Fruit fly (Drosophila melanogaster): Measurements from ENCODE around the gene CG4822.

The CG4822 gene

dm6 chr2L:139610-140009, 18.1 kb upstream of the CG4822 start (continued):
- no peak for TF ChIP-seq gcm (GFP tag; optimal IDR thresholded peaks at IDR 0.05)
- TF ChIP-seq CG10654 (GFP tag; optimal IDR thresholded peaks at IDR 0.05): no peak
- peak; percentile 8 for TF ChIP-seq CG18599 (GFP tag; optimal IDR thresholded peaks at IDR 0.05)
- TF ChIP-seq CG12659 (GFP tag; optimal IDR thresholded peaks at IDR 0.05): no peak
- TF ChIP-seq CG11398 (GFP tag; optimal IDR thresholded peaks at IDR 0.05): no peak
- TF ChIP-seq trem (tag; optimal IDR thresholded peaks at IDR 0.05): no peak
- no peak for TF ChIP-seq CG9437 (GFP tag; optimal IDR thresholded peaks at IDR 0.05)
- no peak for TF ChIP-seq CG10565 (GFP tag; optimal IDR thresholded peaks at IDR 0.05)
- no peak for TF ChIP-seq Xbp1 (GFP tag; optimal IDR thresholded peaks at IDR 0.05)
- no peak for TF ChIP-seq CG15479 (GFP tag; optimal IDR thresholded peaks at IDR 0.05)
- no peak for TF ChIP-seq CG8281 (tag; optimal IDR thresholded peaks at IDR 0.05)
- TF ChIP-seq grn (GFP tag; optimal IDR thresholded peaks at IDR 0.05): peak; percentile 66
- TF ChIP-seq sisA (GFP tag; IDR thresholded peaks at IDR 0.05): no peak
- no peak for TF ChIP-seq Dip3 (GFP tag; optimal IDR thresholded peaks at IDR 0.05)
- TF ChIP-seq Meics (GFP tag; optimal IDR thresholded peaks at IDR 0.05): peak; percentile 19
- TF ChIP-seq Hmr (GFP tag; optimal IDR thresholded peaks at IDR 0.05): peak; percentile 41
- no peak for TF ChIP-seq fd64A (GFP tag; optimal IDR thresholded peaks at IDR 0.05)
- no peak for TF ChIP-seq CG11504 (tag; optimal IDR thresholded peaks at IDR 0.05)
- no peak for TF ChIP-seq CG8924 (tag; optimal IDR thresholded peaks at IDR 0.05)
- TF ChIP-seq sug (tag; optimal IDR thresholded peaks at IDR 0.05): peak; percentile 94
- no peak for TF ChIP-seq CG30020 (tag; optimal IDR thresholded peaks at IDR 0.05)
- TF ChIP-seq CG7357 (GFP tag; IDR thresholded peaks at IDR 0.05): no peak
- TF ChIP-seq TFAM (GFP tag; optimal IDR thresholded peaks at IDR 0.05): no peak
- peak; percentile 18 for TF ChIP-seq CG12769 (tag; optimal IDR thresholded peaks at IDR 0.05)
- no peak for TF ChIP-seq CG2202 (tag; optimal IDR thresholded peaks at IDR 0.05)
- no peak for TF ChIP-seq CG1603 (tag; optimal IDR thresholded peaks at IDR 0.05)
- no peak for TF ChIP-seq Abd-B (GFP tag; optimal IDR thresholded peaks at IDR 0.05)
- TF ChIP-seq Hr3 (GFP tag; optimal IDR thresholded peaks at IDR 0.05): no peak
- no peak for TF ChIP-seq fd96Cb (tag; optimal IDR thresholded peaks at IDR 0.05)
- no peak for TF ChIP-seq CG4820 (GFP tag; optimal IDR thresholded peaks at IDR 0.05)
- TF ChIP-seq Elba2 (GFP tag; optimal IDR thresholded peaks at IDR 0.05): no peak
- TF ChIP-seq ftz-f1 (GFP tag; optimal IDR thresholded peaks at IDR 0.05): no peak
- peak; percentile 27 for TF ChIP-seq CG2678 (tag; optimal IDR thresholded peaks at IDR 0.05)
- no peak for TF ChIP-seq CG11560 (tag; IDR thresholded peaks at IDR 0.05)
- TF ChIP-seq so (GFP tag; IDR thresholded peaks at IDR 0.05): no peak
- no peak for TF ChIP-seq Hr39 (optimal IDR thresholded peaks at IDR 0.05)
- TF ChIP-seq CG17361 (GFP tag; IDR thresholded peaks at IDR 0.05): no peak
- TF ChIP-seq ERR (GFP tag; optimal IDR thresholded peaks at IDR 0.05): no peak
- TF ChIP-seq ham (GFP tag; IDR thresholded peaks at IDR 0.05): no peak
- peak; percentile 52 for TF ChIP-seq CG5180 (GFP tag; optimal IDR thresholded peaks at IDR 0.05)
- no peak for TF ChIP-seq CG17385 (GFP tag; optimal IDR thresholded peaks at IDR 0.05)
- TF ChIP-seq HLH54F (GFP tag; optimal IDR thresholded peaks at IDR 0.05): no peak
- TF ChIP-seq Hand (GFP tag; optimal IDR thresholded peaks at IDR 0.05): no peak
- TF ChIP-seq gt (GFP tag; IDR thresholded peaks at IDR 0.05): no peak
- TF ChIP-seq klu (GFP tag; IDR thresholded peaks at IDR 0.05): no peak
- TF ChIP-seq jigr1 (GFP tag; IDR thresholded peaks at IDR 0.05): no peak
- no peak for TF ChIP-seq CG4404 (GFP tag; IDR thresholded peaks at IDR 0.05)
- TF ChIP-seq Hmx (GFP tag; optimal IDR thresholded peaks at IDR 0.05): no peak
- no peak for TF ChIP-seq CG3281 (GFP tag; optimal IDR thresholded peaks at IDR 0.05)
- TF ChIP-seq E2f1 (GFP tag; IDR thresholded peaks at IDR 0.05): no peak
- no peak for TF ChIP-seq CG8290 (GFP tag; optimal IDR thresholded peaks at IDR 0.05)
- peak in 1 of 2 experiments; percentile 34 for TF ChIP-seq CG8290 (tag; optimal IDR thresholded peaks at IDR 0.05)
- no peak for TF ChIP-seq dmrt11E (tag; optimal IDR thresholded peaks at IDR 0.05)

Measured in whole organism, embryonic.